Worm (Caenorhabditis elegans) whole organism, L4 larva: ENCODE results near the gene F09G8.5.
A peak's percentile ranks its signal among the peaks of the same experiment; 100 is the strongest.

Experiments
- F10B5.3 ChIP-seq: sonication (generic microtip); optimal IDR thresholded peaks from 2 replicates; lab custom pipeline; 2016; ENCODE audit warnings: mild to moderate bottlenecking, missing genetic modification characterization, missing compliant biosample characterization
- F37D6.2 ChIP-seq: sonication (generic microtip); optimal IDR thresholded peaks from 2 replicates; lab custom pipeline; 2016; ENCODE audit warnings: mild to moderate bottlenecking, missing genetic modification characterization, missing compliant biosample characterization
- R02D3.7 ChIP-seq: fragments of 150-350 bp; sonication (generic microtip); optimal IDR thresholded peaks from 3 replicates; lab custom pipeline; 2014; ENCODE audit warnings: missing biosample characterization, missing genetic modification characterization
- Y48G9A.11 ChIP-seq: fragments of 200-800 bp; sonication (Bioruptor generic); IDR thresholded peaks from 2 replicates; pipeline ENCODE4 v1.3.6; 2022; ENCODE audit warnings: missing genetic modification reagents, missing genetic modification characterization, missing compliant biosample characterization
- Y5F2A.4 ChIP-seq: fragments of 200-800 bp; sonication (Bioruptor generic); optimal IDR thresholded peaks from 2 replicates; lab custom pipeline; 2018; ENCODE audit warnings: mild to moderate bottlenecking, missing genetic modification characterization, missing compliant biosample characterization
- Y75B8A.6 ChIP-seq: fragments of 200-800 bp; sonication (Bioruptor generic); IDR thresholded peaks from 2 replicates; pipeline ENCODE4 v1.3.6; 2022; ENCODE audit warnings: missing genetic modification reagents, missing genetic modification characterization, missing compliant biosample characterization
- ZK337.2 ChIP-seq: fragments of 200-800 bp; sonication (Bioruptor generic); IDR thresholded peaks from 2 replicates; pipeline ENCODE4 v1.3.6; 2022; ENCODE audit warnings: missing genetic modification reagents, missing genetic modification characterization, missing compliant biosample characterization
- aha-1 ChIP-seq: fragments of 150-350 bp; peaks from one replicate; lab custom pipeline; 2014; ENCODE audit warnings: missing biosample characterization, missing genetic modification characterization
- aly-2 ChIP-seq: sonication (generic microtip); optimal IDR thresholded peaks from 2 replicates; lab custom pipeline; 2018; ENCODE audit warnings: missing biosample characterization, missing genetic modification characterization
- ceh-20 ChIP-seq: fragments of 200-800 bp; sonication (Bioruptor generic); IDR thresholded peaks from 2 replicates; pipeline ENCODE4 v1.3.6; 2022; ENCODE audit warnings: missing genetic modification reagents, missing genetic modification characterization, missing compliant biosample characterization
- ceh-62 ChIP-seq: sonication (generic microtip); optimal IDR thresholded peaks from 2 replicates; lab custom pipeline; 2017; ENCODE audit warnings: missing biosample characterization, missing genetic modification characterization
- ceh-82 ChIP-seq: sonication (generic microtip); optimal IDR thresholded peaks from 2 replicates; lab custom pipeline; 2017; ENCODE audit warnings: missing biosample characterization, missing genetic modification characterization
- ces-1 ChIP-seq: fragments of 150-350 bp; sonication (generic microtip); optimal IDR thresholded peaks from 4 replicates; lab custom pipeline; 2014; ENCODE audit warnings: missing biosample characterization, missing genetic modification reagents, missing genetic modification characterization
- cey-2 ChIP-seq: sonication (generic microtip); optimal IDR thresholded peaks from 3 replicates; lab custom pipeline; 2017; ENCODE audit warnings: missing genetic modification characterization, mild to moderate bottlenecking, missing compliant biosample characterization, antibody characterized with exemption, borderline replicate concordance; ENCODE audit not compliant: insufficient read depth
- ctbp-1 ChIP-seq: fragments of 200-800 bp; sonication (Bioruptor generic); IDR thresholded peaks from 2 replicates; pipeline ENCODE4 v1.3.6; 2022; ENCODE audit warnings: missing genetic modification reagents, missing genetic modification characterization, missing compliant biosample characterization
- daf-16 ChIP-seq, 3 experiments: sonication (generic microtip); optimal IDR thresholded peaks; 2 replicates each; lab custom pipeline; 2016 to 2017; ENCODE audit warnings: missing genetic modification characterization in 3 of 3, missing genetic modification reagents in 3 of 3, mild to moderate bottlenecking in 2 of 3, missing compliant biosample characterization in 2 of 3, missing biosample characterization in 1 of 3, moderate library complexity in 1 of 3
- dmd-6 ChIP-seq: fragments of 200-800 bp; sonication (Bioruptor generic); IDR thresholded peaks from 2 replicates; pipeline ENCODE4 v1.3.6; 2022; ENCODE audit warnings: missing genetic modification reagents, missing genetic modification characterization, missing compliant biosample characterization
- dmd-9 ChIP-seq: fragments of 200-800 bp; sonication (Bioruptor generic); IDR thresholded peaks from 2 replicates; pipeline ENCODE4 v1.3.6; 2022; ENCODE audit warnings: missing genetic modification reagents, missing genetic modification characterization, missing compliant biosample characterization
- fkh-10 ChIP-seq: fragments of 150-350 bp; optimal IDR thresholded peaks from 2 replicates; lab custom pipeline; 2014; ENCODE audit warnings: missing biosample characterization, missing genetic modification reagents, missing genetic modification characterization
- hif-1 ChIP-seq, 2 experiments: sonication (generic microtip); optimal IDR thresholded peaks; 2 replicates each; lab custom pipeline; 2016 to 2017; ENCODE audit warnings: missing compliant biosample characterization in 2 of 2, missing genetic modification characterization in 2 of 2, missing genetic modification reagents in 2 of 2, missing genotype in 2 of 2, mild to moderate bottlenecking in 1 of 2
- hlh-11 ChIP-seq: fragments of 200-800 bp; sonication (Bioruptor generic); optimal IDR thresholded peaks from 2 replicates; lab custom pipeline; 2018; ENCODE audit warnings: mild to moderate bottlenecking, missing genetic modification characterization, missing compliant biosample characterization
- hlh-30 ChIP-seq: sonication (generic microtip); optimal IDR thresholded peaks from 2 replicates; lab custom pipeline; 2017; ENCODE audit warnings: antibody characterized with exemption, mild to moderate bottlenecking, missing genetic modification characterization, missing compliant biosample characterization; ENCODE audit not compliant: insufficient read depth
- hmg-1.1 ChIP-seq: fragments of 200-800 bp; sonication (Bioruptor generic); IDR thresholded peaks from 2 replicates; pipeline ENCODE4 v1.3.6; 2022; ENCODE audit warnings: missing genetic modification reagents, missing genetic modification characterization, missing compliant biosample characterization
- lin-1 ChIP-seq: fragments of 200-800 bp; sonication (Bioruptor generic); IDR thresholded peaks from 2 replicates; pipeline ENCODE4 v1.3.6; 2022; ENCODE audit warnings: missing genetic modification reagents, missing genetic modification characterization, missing compliant biosample characterization
- mep-1 ChIP-seq: fragments of 150-350 bp; sonication (generic microtip); optimal IDR thresholded peaks from 3 replicates; lab custom pipeline; 2014; ENCODE audit warnings: missing biosample characterization, missing genetic modification characterization
- mes-2 ChIP-seq: sonication (generic microtip); optimal IDR thresholded peaks from 2 replicates; lab custom pipeline; 2016; ENCODE audit warnings: missing genotype, mild to moderate bottlenecking, missing genetic modification characterization, missing compliant biosample characterization; ENCODE audit not compliant: poor library complexity, severe bottlenecking
- mxl-2 ChIP-seq: fragments of 200-800 bp; sonication (Bioruptor generic); conservative IDR thresholded peaks from 2 replicates; pipeline ENCODE4 v1.3.6; 2022; ENCODE audit warnings: missing genetic modification reagents, missing genetic modification characterization, missing compliant biosample characterization
- nhr-10 ChIP-seq: fragments of 150-350 bp; optimal IDR thresholded peaks from 2 replicates; lab custom pipeline; 2014; ENCODE audit warnings: missing biosample characterization, missing genetic modification characterization
- nhr-102 ChIP-seq: sonication (generic microtip); optimal IDR thresholded peaks from 2 replicates; lab custom pipeline; 2016; ENCODE audit warnings: mild to moderate bottlenecking, missing genetic modification characterization, moderate library complexity, missing compliant biosample characterization
- nhr-11 ChIP-seq: fragments of 150-350 bp; optimal IDR thresholded peaks from 2 replicates; lab custom pipeline; 2014; ENCODE audit warnings: missing biosample characterization, missing genetic modification characterization
- nhr-25 ChIP-seq: sonication (generic microtip); optimal IDR thresholded peaks from 2 replicates; lab custom pipeline; 2017; ENCODE audit warnings: missing genetic modification characterization, mild to moderate bottlenecking, missing compliant biosample characterization, antibody characterized with exemption, moderate library complexity, borderline replicate concordance; ENCODE audit not compliant: insufficient read depth
- nhr-6 ChIP-seq: fragments of 150-350 bp; optimal IDR thresholded peaks from 2 replicates; lab custom pipeline; 2014; ENCODE audit warnings: missing biosample characterization, missing genetic modification characterization
- nhr-77 ChIP-seq: fragments of 150-350 bp; optimal IDR thresholded peaks from 2 replicates; lab custom pipeline; 2014; ENCODE audit warnings: missing biosample characterization, missing genetic modification characterization
- pqm-1 ChIP-seq: sonication (generic microtip); optimal IDR thresholded peaks from 2 replicates; lab custom pipeline; 2017; ENCODE audit warnings: missing biosample characterization, missing genetic modification characterization
- rbr-2 ChIP-seq: sonication (generic microtip); optimal IDR thresholded peaks from 2 replicates; lab custom pipeline; 2016; ENCODE audit warnings: missing genotype, missing genetic modification characterization, missing compliant biosample characterization
- saeg-2 ChIP-seq: fragments of 200-800 bp; sonication (Bioruptor generic); IDR thresholded peaks from 2 replicates; pipeline ENCODE4 v1.3.6; 2022; ENCODE audit warnings: missing genetic modification reagents, missing genetic modification characterization, missing compliant biosample characterization
- snpc-1.2 ChIP-seq: fragments of 200-800 bp; sonication (Bioruptor generic); IDR thresholded peaks from 2 replicates; pipeline ENCODE4 v1.3.6; 2022; ENCODE audit warnings: missing genetic modification reagents, missing genetic modification characterization, missing compliant biosample characterization
- snpc-4 ChIP-seq: fragments of 150-350 bp; optimal IDR thresholded peaks from 2 replicates; lab custom pipeline; 2014; ENCODE audit warnings: missing biosample characterization, missing genetic modification characterization
- tra-1 ChIP-seq: fragments of 200-800 bp; sonication (Bioruptor generic); IDR thresholded peaks from 2 replicates; pipeline ENCODE4 v1.3.6; 2022; ENCODE audit warnings: missing genetic modification reagents, missing genetic modification characterization, missing compliant biosample characterization
- unc-39 ChIP-seq: sonication (generic microtip); optimal IDR thresholded peaks from 2 replicates; lab custom pipeline; 2017; ENCODE audit warnings: missing biosample characterization, missing genetic modification characterization
- unc-62 ChIP-seq, 3 experiments: fragments of 150-350 bp in 1 of 3; sonication (generic microtip); optimal IDR thresholded peaks in 2 of 3; peaks in 1 of 3; 1 replicate in 1 of 3; 2 replicates in 2 of 3; lab custom pipeline; 2014 to 2017; ENCODE audit warnings: missing biosample characterization in 3 of 3, missing genetic modification characterization in 3 of 3, missing genetic modification reagents in 3 of 3, missing genotype in 1 of 3
- zfp-2 ChIP-seq: sonication (generic microtip); optimal IDR thresholded peaks from 2 replicates; lab custom pipeline; 2016; ENCODE audit warnings: mild to moderate bottlenecking, missing genetic modification characterization, missing compliant biosample characterization
- zfp-3 ChIP-seq: fragments of 200-800 bp; sonication (Bioruptor generic); conservative IDR thresholded peaks from 2 replicates; pipeline ENCODE4 v1.3.6; 2022; ENCODE audit warnings: missing genetic modification reagents, missing genetic modification characterization, missing compliant biosample characterization
- zip-11 ChIP-seq: fragments of 200-800 bp; sonication (Bioruptor generic); IDR thresholded peaks from 2 replicates; pipeline ENCODE4 v1.3.6; 2022; ENCODE audit warnings: missing genetic modification characterization, missing compliant biosample characterization
- ztf-11 ChIP-seq: fragments of 150-350 bp; optimal IDR thresholded peaks from 2 replicates; lab custom pipeline; 2014; ENCODE audit warnings: missing biosample characterization, missing genetic modification characterization

F09G8.5 gene

DNA sequence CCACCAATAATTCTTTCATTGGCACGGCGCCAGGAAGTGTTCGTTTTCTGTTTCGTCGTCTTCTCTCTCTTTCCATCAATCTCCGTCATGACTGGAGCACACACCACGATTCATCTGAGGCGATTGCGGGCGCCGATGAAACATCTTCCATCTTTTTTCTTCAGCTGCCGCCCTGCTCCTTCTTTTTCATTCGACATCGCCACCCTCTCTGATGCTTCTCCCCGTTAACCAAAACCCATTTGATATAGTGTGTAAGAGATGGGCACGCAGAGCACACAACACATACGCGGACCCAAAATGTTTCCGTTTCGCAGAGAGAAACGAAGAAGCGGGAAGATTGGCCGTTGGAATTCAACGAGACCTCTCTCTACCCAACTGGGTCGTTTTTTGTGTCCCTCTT, 32.7 kb downstream of the F09G8.5 start:
- TF ChIP-seq unc-39 (tag; lab: Kevin White, UChicago) (no peak), F37D6.2 (tag; lab: Kevin White, UChicago) (peak; percentile 10), nhr-11 (peak; percentile 3), aha-1 (tag; lab: Kevin White, UChicago) (peak; percentile 94), tra-1 (GFP tag; lab: Robert Waterston, UW) (no peak), hlh-11 (tag; lab: Kevin White, UChicago) (peak; percentile 57), snpc-1.2 (GFP tag; lab: Robert Waterston, UW) (no peak), daf-16 (GFP tag; optimal IDR thresholded peaks at IDR 0.05; lab: Kevin White, UChicago) (no peak), daf-16 (tag; optimal IDR thresholded peaks at IDR 0.05; lab: Kevin White, UChicago) (no peak), R02D3.7 (tag; lab: Kevin White, UChicago) (no peak), Y75B8A.6 (no peak), zip-11 (GFP tag; lab: Robert Waterston, UW) (no peak), hif-1 (tag; optimal IDR thresholded peaks at IDR 0.05; lab: Kevin White, UChicago) (no peak), lin-1 (GFP tag; lab: Robert Waterston, UW) (no peak), nhr-10 (tag; lab: Kevin White, UChicago) (no peak), ztf-11 (tag; lab: Kevin White, UChicago) (no peak), ceh-62 (tag; lab: Kevin White, UChicago) (no peak), zfp-2 (tag; lab: Kevin White, UChicago) (no peak), mep-1 (tag; lab: Kevin White, UChicago) (peak; percentile 9), ceh-20 (GFP tag; lab: Robert Waterston, UW) (peak; percentile 55; the same call in 1 of the 2 replicates), unc-62 (GFP tag; optimal IDR thresholded peaks at IDR 0.05 in 1 of 2; lab: Kevin White, UChicago) (peak in 1 of 2 experiments; percentile 86), unc-62 (tag; optimal IDR thresholded peaks at IDR 0.05; lab: Kevin White, UChicago) (no peak), mxl-2 (GFP tag; lab: Robert Waterston, UW) (no peak), nhr-6 (tag; lab: Kevin White, UChicago) (no peak), hmg-1.1 (GFP tag; lab: Robert Waterston, UW) (peak; percentile 26; the same call in 1 of the 2 replicates), ceh-82 (tag; lab: Kevin White, UChicago) (no peak), mes-2 (peak; percentile 37), saeg-2 (no peak), zfp-3 (GFP tag; lab: Robert Waterston, UW) (no peak), hlh-30 (tag; lab: Kevin White, UChicago) (peak; percentile 3)

- TF ChIP-seq Y48G9A.11 (no peak), Y5F2A.4 (GFP tag; lab: Kevin White, UChicago) (no peak), ZK337.2 (GFP tag; lab: Robert Waterston, UW) (no peak), aly-2 (no peak)
These were observed 34.4 kb downstream of the F09G8.5 start for ce11 chrIII:8289181-8289580.

DNA sequence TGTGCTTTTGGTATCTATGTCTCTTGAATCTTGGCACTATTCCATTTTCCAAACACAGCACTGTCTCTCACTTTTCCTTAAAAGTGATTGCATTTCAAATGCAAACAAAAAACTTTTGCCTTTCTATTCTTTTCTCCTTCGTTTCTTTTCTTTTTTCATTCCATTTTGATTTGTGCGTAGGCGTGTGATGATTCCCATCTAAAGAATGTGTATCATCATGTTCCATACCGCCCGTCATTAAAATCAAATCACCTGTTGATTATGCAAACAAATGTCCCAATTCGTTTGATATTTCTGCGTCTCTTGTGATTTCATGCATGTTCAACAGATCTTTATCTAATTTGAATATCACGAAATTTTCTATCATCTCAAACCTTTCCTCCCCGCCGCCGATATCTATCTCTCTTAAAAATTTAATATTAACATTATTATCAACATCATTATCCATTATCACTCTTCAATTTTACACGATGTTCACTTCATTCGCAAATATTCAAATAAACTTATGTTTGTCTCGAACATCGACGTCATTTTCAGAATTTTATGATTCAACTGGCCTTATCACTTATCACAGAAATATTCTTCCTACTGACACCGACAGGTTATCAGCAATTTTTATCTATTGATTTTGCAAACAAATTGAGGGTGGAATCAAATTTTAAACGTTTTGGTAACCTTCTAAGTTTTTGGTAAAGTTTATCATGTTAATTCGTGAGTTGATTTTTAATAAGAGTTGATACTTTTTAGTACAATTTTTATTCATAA, 36.7 kb downstream of the F09G8.5 start:
- TF ChIP-seq nhr-102 (tag; lab: Kevin White, UChicago) (no peak), pqm-1 (tag; lab: Kevin White, UChicago) (peak; percentile 99), ctbp-1 (no peak), daf-16 (GFP tag; optimal IDR thresholded peaks at IDR 0.05; lab: Kevin White, UChicago) (no peak), daf-16 (tag; optimal IDR thresholded peaks at IDR 0.05; lab: Kevin White, UChicago) (peak; percentile 55), ceh-62 (tag; lab: Kevin White, UChicago) (no peak), Y5F2A.4 (GFP tag; lab: Kevin White, UChicago) (no peak), fkh-10 (no peak), nhr-77 (no peak), ces-1 (no peak), F10B5.3 (tag; lab: Kevin White, UChicago) (no peak), nhr-25 (tag; lab: Kevin White, UChicago) (no peak), mes-2 (no peak), R02D3.7 (tag; lab: Kevin White, UChicago) (no peak), snpc-4 (tag; lab: Kevin White, UChicago) (no peak), dmd-6 (GFP tag; lab: Robert Waterston, UW) (peak; percentile 78), hlh-30 (tag; lab: Kevin White, UChicago) (peak; percentile 2), rbr-2 (tag; lab: Kevin White, UChicago) (no peak), ZK337.2 (GFP tag; lab: Robert Waterston, UW) (no peak), cey-2 (tag; lab: Kevin White, UChicago) (no peak), dmd-9 (GFP tag; lab: Robert Waterston, UW) (no peak)
